Worm (Caenorhabditis elegans) whole organism, early embryonic: Measurements from ENCODE around the gene Y110A2AL.3.

ENCODE experiments used
- B0310.2 ChIP-seq: sonication (generic microtip); optimal IDR thresholded peaks from 2 replicates; lab custom pipeline; 2016; ENCODE audit warnings: mild to moderate bottlenecking, missing genetic modification characterization, missing compliant biosample characterization
- ama-1 ChIP-seq: fragments of 150-350 bp; optimal IDR thresholded peaks from 2 replicates; lab custom pipeline; 2014
- flt-1 ChIP-seq: fragments of 200-800 bp; sonication (Bioruptor generic); IDR thresholded peaks from 2 replicates; pipeline ENCODE4 v1.3.6; 2022; ENCODE audit warnings: missing genetic modification characterization, missing compliant biosample characterization
- hmbx-1 ChIP-seq: sonication (generic microtip); optimal IDR thresholded peaks from 2 replicates; lab custom pipeline; 2016; ENCODE audit warnings: mild to moderate bottlenecking, missing genetic modification characterization, missing compliant biosample characterization
- hmg-4 ChIP-seq: fragments of 200-800 bp; sonication (Bioruptor generic); optimal IDR thresholded peaks from 2 replicates; lab custom pipeline; 2018; ENCODE audit warnings: mild to moderate bottlenecking, missing genetic modification characterization, missing compliant biosample characterization
- pes-1 ChIP-seq: fragments of 200-800 bp; sonication (Bioruptor generic); IDR thresholded peaks from 2 replicates; pipeline ENCODE4 v1.3.6; 2022; ENCODE audit warnings: missing genetic modification reagents, missing genetic modification characterization, missing compliant biosample characterization
- sea-1 ChIP-seq: fragments of 200-800 bp; sonication (Bioruptor generic); conservative IDR thresholded peaks from 2 replicates; pipeline ENCODE4 v1.3.6; 2022; ENCODE audit warnings: missing genetic modification characterization, missing compliant biosample characterization
- tbx-11 ChIP-seq: fragments of 200-800 bp; sonication (Bioruptor generic); IDR thresholded peaks from 2 replicates; pipeline ENCODE4 v1.3.6; 2022; ENCODE audit warnings: missing genetic modification characterization, missing compliant biosample characterization
- tra-4 ChIP-seq: sonication (generic microtip); optimal IDR thresholded peaks from 2 replicates; lab custom pipeline; 2017; ENCODE audit warnings: missing genetic modification characterization, missing compliant biosample characterization

ce11 chrII:2888957-2889630, 22.2 kb downstream of the Y110A2AL.3 start, which contains the start of gene pinn-1:
- TF ChIP-seq flt-1 (GFP tag; lab: Robert Waterston, UW) (peak; percentile 61; the same call in 1 of the 2 replicates), ama-1 (lab: Kevin White, UChicago) (no peak), hmbx-1 (tag; lab: Kevin White, UChicago) (no peak), B0310.2 (tag; lab: Kevin White, UChicago) (no peak), tra-4 (tag; lab: Kevin White, UChicago) (no peak), hmg-4 (GFP tag; lab: Kevin White, UChicago) (no peak), pes-1 (GFP tag; lab: Robert Waterston, UW) (peak; percentile 79), tbx-11 (GFP tag; lab: Robert Waterston, UW) (no peak), sea-1 (GFP tag; lab: Robert Waterston, UW) (no peak; the same call in 1 of the 2 replicates)
